Worm (Caenorhabditis elegans): ENCODE measurements around the gene M106.2.

Gene M106.2

ce11 chrII:10800209-10800608 lies 49.6 kb downstream of the M106.2 start:
- TF ChIP-seq ahr-1 (tag; optimal IDR thresholded peaks at IDR 0.05) (no peak), sox-2 (GFP tag; IDR thresholded peaks at IDR 0.05) (no peak), ceh-14 (tag; optimal IDR thresholded peaks at IDR 0.05) (peak; percentile 10), ceh-2 (tag; optimal IDR thresholded peaks at IDR 0.05) (no peak), unc-3 (GFP tag; conservative IDR thresholded peaks at IDR 0.05) (no peak), unc-3 (tag; optimal IDR thresholded peaks at IDR 0.05) (no peak), lim-6 (tag; optimal IDR thresholded peaks at IDR 0.05) (no peak), ttx-3 (tag; optimal IDR thresholded peaks at IDR 0.05) (no peak), unc-42 (tag; optimal IDR thresholded peaks at IDR 0.05) (peak; percentile 27)

- TF ChIP-seq ceh-30 (tag; optimal IDR thresholded peaks at IDR 0.05) (peak; percentile 27), tbx-2 (tag; optimal IDR thresholded peaks at IDR 0.05) (peak; percentile 34), rnt-1 (tag; optimal IDR thresholded peaks at IDR 0.05) (peak; percentile 20), hlh-30 (tag; optimal IDR thresholded peaks at IDR 0.05; ENCODE audit: insufficient read depth) (peak; percentile 16), ahr-1 (tag; optimal IDR thresholded peaks at IDR 0.05) (no peak), pat-9 (tag; optimal IDR thresholded peaks at IDR 0.05) (peak; percentile 11), elt-2 (tag; optimal IDR thresholded peaks at IDR 0.05) (peak; percentile 32), sox-2 (GFP tag; IDR thresholded peaks at IDR 0.05) (no peak), nfya-1 (tag; optimal IDR thresholded peaks at IDR 0.05) (peak; percentile 35), hlh-6 (tag; optimal IDR thresholded peaks at IDR 0.05) (no peak), K09A11.1 (tag; optimal IDR thresholded peaks at IDR 0.05; ENCODE audit: insufficient read depth) (peak; percentile 37), lin-11 (tag; optimal IDR thresholded peaks at IDR 0.05) (no peak), K02D7.2 (tag; optimal IDR thresholded peaks at IDR 0.05) (no peak)
Measured at ce11 chrII:10798429-10798893, 51.3 kb downstream of the M106.2 start, which contains the start of gene npp-19. npp-19 (minus strand) TSS chrII:10798479.

- TF ChIP-seq K09A11.1 (tag; optimal IDR thresholded peaks at IDR 0.05; ENCODE audit: insufficient read depth) (no peak), fkh-10 (GFP tag; optimal IDR thresholded peaks at IDR 0.05) (no peak), ceh-14 (tag; optimal IDR thresholded peaks at IDR 0.05) (no peak), madf-2 (tag; optimal IDR thresholded peaks at IDR 0.05) (no peak), K02D7.2 (tag; optimal IDR thresholded peaks at IDR 0.05) (no peak), ref-2 (tag; optimal IDR thresholded peaks at IDR 0.05) (no peak), pax-1 (tag; optimal IDR thresholded peaks at IDR 0.05) (no peak), ceh-24 (tag; optimal IDR thresholded peaks at IDR 0.05) (no peak), mec-3 (tag; optimal IDR thresholded peaks at IDR 0.05; ENCODE audit: borderline replicate concordance) (no peak), elt-4 (tag; optimal IDR thresholded peaks at IDR 0.05) (no peak), elt-2 (tag; optimal IDR thresholded peaks at IDR 0.05) (no peak), C08G9.2 (tag; optimal IDR thresholded peaks at IDR 0.05) (no peak), dve-1 (tag; optimal IDR thresholded peaks at IDR 0.05) (no peak), gmeb-2 (tag; optimal IDR thresholded peaks at IDR 0.05) (no peak)
Measured at ce11 chrII:10796194-10796593, 53.6 kb downstream of the M106.2 start, which contains the start of gene set-14. set-14 (minus strand) TSS chrII:10796294.
